Fruit fly (Drosophila melanogaster) whole organism, prepupa: Measurements from ENCODE around the gene CG14537.

Source experiments
- Blimp-1 ChIP-seq: fragments of 200-800 bp; sonication (Bioruptor generic); optimal IDR thresholded peaks from 3 replicates; lab custom pipeline; 2017; ENCODE audit warnings: missing biosample characterization, missing genetic modification characterization, mild to moderate bottlenecking, moderate library complexity, missing genetic modification reagents
- CG10631 ChIP-seq: fragments of 200-800 bp; sonication (Bioruptor generic); optimal IDR thresholded peaks from 2 replicates; lab custom pipeline; 2016; ENCODE audit warnings: missing biosample characterization, missing genetic modification characterization
- CG10669 ChIP-seq: fragments of 200-800 bp; sonication (Bioruptor generic); optimal IDR thresholded peaks from 3 replicates; lab custom pipeline; 2018; ENCODE audit warnings: missing biosample characterization, mild to moderate bottlenecking, missing genetic modification characterization, moderate library complexity
- CG11294 ChIP-seq: fragments of 200-800 bp; sonication (Bioruptor generic); IDR thresholded peaks from 2 replicates; pipeline ENCODE4 v1.3.6; 2022; ENCODE audit warnings: missing biosample characterization, missing genetic modification characterization
- CG11902 ChIP-seq: fragments of 200-800 bp; sonication (Bioruptor generic); optimal IDR thresholded peaks from 3 replicates; lab custom pipeline; 2016; ENCODE audit warnings: missing biosample characterization, missing genetic modification characterization
- CG15336 ChIP-seq: fragments of 200-800 bp; sonication (Bioruptor generic); IDR thresholded peaks from 2 replicates; pipeline ENCODE4 v1.3.6; 2022; ENCODE audit warnings: missing biosample characterization, missing genetic modification characterization
- CG1621 ChIP-seq: fragments of 200-800 bp; sonication (Bioruptor generic); optimal IDR thresholded peaks from 3 replicates; lab custom pipeline; 2018; ENCODE audit warnings: missing biosample characterization, mild to moderate bottlenecking, missing genetic modification characterization
- CG3032 ChIP-seq: fragments of 200-800 bp; optimal IDR thresholded peaks from 2 replicates; lab custom pipeline; 2019; ENCODE audit warnings: missing biosample characterization, mild to moderate bottlenecking, missing genetic modification characterization, moderate library complexity
- CG32006 ChIP-seq: fragments of 200-800 bp; sonication (Bioruptor generic); optimal IDR thresholded peaks from 3 replicates; lab custom pipeline; 2017; ENCODE audit warnings: missing biosample characterization, mild to moderate bottlenecking, missing genetic modification characterization
- CG34406 ChIP-seq: fragments of 200-800 bp; sonication (Bioruptor generic); optimal IDR thresholded peaks from 3 replicates; lab custom pipeline; 2016; ENCODE audit warnings: missing biosample characterization, missing genetic modification characterization
- CG3919 ChIP-seq: fragments of 200-800 bp; sonication (Bioruptor generic); optimal IDR thresholded peaks from 3 replicates; lab custom pipeline; 2016; ENCODE audit warnings: missing biosample characterization, missing genetic modification characterization
- CG4318 ChIP-seq: fragments of 200-800 bp; sonication (Bioruptor generic); optimal IDR thresholded peaks from 3 replicates; lab custom pipeline; 2017; ENCODE audit warnings: missing biosample characterization, mild to moderate bottlenecking, missing genetic modification characterization
- CG6163 ChIP-seq: fragments of 200-800 bp; sonication (Bioruptor generic); IDR thresholded peaks from 3 replicates; pipeline ENCODE4 v1.3.6; 2022; ENCODE audit warnings: missing biosample characterization, missing genetic modification characterization
- CG6276 ChIP-seq: fragments of 200-800 bp; sonication (Bioruptor generic); optimal IDR thresholded peaks from 2 replicates; lab custom pipeline; 2017; ENCODE audit warnings: missing biosample characterization, mild to moderate bottlenecking, missing genetic modification characterization
- CG6808 ChIP-seq: fragments of 200-800 bp; sonication (Bioruptor generic); optimal IDR thresholded peaks from 3 replicates; lab custom pipeline; 2017; ENCODE audit warnings: missing biosample characterization, missing genetic modification characterization, mild to moderate bottlenecking, moderate library complexity, missing genetic modification reagents
- CG6854 ChIP-seq: fragments of 200-800 bp; sonication (Bioruptor generic); optimal IDR thresholded peaks from 2 replicates; lab custom pipeline; 2017; ENCODE audit warnings: missing biosample characterization, mild to moderate bottlenecking, missing genetic modification characterization
- CG7368 ChIP-seq: fragments of 200-800 bp; sonication (Bioruptor generic); optimal IDR thresholded peaks from 3 replicates; lab custom pipeline; 2016; ENCODE audit warnings: missing biosample characterization, missing genetic modification characterization
- CG8119 ChIP-seq: fragments of 200-800 bp; sonication (Bioruptor generic); IDR thresholded peaks from 3 replicates; pipeline ENCODE4 v1.3.6; 2022; ENCODE audit warnings: missing biosample characterization, missing genetic modification characterization
- CG8319 ChIP-seq: fragments of 200-800 bp; sonication (Bioruptor generic); optimal IDR thresholded peaks from 3 replicates; lab custom pipeline; 2016; ENCODE audit warnings: missing biosample characterization, missing genetic modification characterization
- CG8632 ChIP-seq: fragments of 200-800 bp; sonication (Bioruptor generic); optimal IDR thresholded peaks from 3 replicates; lab custom pipeline; 2016; ENCODE audit warnings: missing biosample characterization, missing genetic modification characterization
- CG9139 ChIP-seq: fragments of 200-800 bp; sonication (Bioruptor generic); optimal IDR thresholded peaks from 3 replicates; lab custom pipeline; 2017; ENCODE audit warnings: missing biosample characterization, mild to moderate bottlenecking, missing genetic modification characterization
- Eip75B ChIP-seq: fragments of 200-800 bp; sonication (Bioruptor generic); optimal IDR thresholded peaks from 3 replicates; lab custom pipeline; 2016; ENCODE audit warnings: missing biosample characterization, missing genetic modification characterization
- Eip78C ChIP-seq: fragments of 200-800 bp; sonication (Bioruptor generic); peaks from one replicate; lab custom pipeline; 2016; ENCODE audit warnings: missing biosample characterization, missing genetic modification characterization
- Ets21C ChIP-seq: fragments of 200-800 bp; sonication (Bioruptor generic); optimal IDR thresholded peaks from 3 replicates; lab custom pipeline; 2016; ENCODE audit warnings: missing biosample characterization, missing genetic modification characterization
- Ets96B ChIP-seq: fragments of 200-800 bp; optimal IDR thresholded peaks from 2 replicates; lab custom pipeline; 2019; ENCODE audit warnings: missing biosample characterization, mild to moderate bottlenecking, missing genetic modification characterization, moderate library complexity
- Hr38 ChIP-seq: sonication (Bioruptor generic); optimal IDR thresholded peaks from 2 replicates; lab custom pipeline; 2016; ENCODE audit warnings: missing biosample characterization, missing genetic modification characterization
- Hr39 ChIP-seq: fragments of 200-800 bp; sonication (Bioruptor generic); optimal IDR thresholded peaks from 2 replicates; lab custom pipeline; 2016; ENCODE audit warnings: missing biosample characterization, missing genetic modification characterization
- Hr4 ChIP-seq: fragments of 200-800 bp; sonication (Bioruptor generic); optimal IDR thresholded peaks from 3 replicates; lab custom pipeline; 2016; ENCODE audit warnings: missing biosample characterization, missing genetic modification characterization
- Met ChIP-seq: fragments of 200-800 bp; sonication (Bioruptor generic); optimal IDR thresholded peaks from 3 replicates; lab custom pipeline; 2016; ENCODE audit warnings: missing biosample characterization, missing genetic modification characterization
- OdsH ChIP-seq: fragments of 200-800 bp; sonication (Bioruptor generic); optimal IDR thresholded peaks from 3 replicates; lab custom pipeline; 2016; ENCODE audit warnings: missing biosample characterization, missing genetic modification characterization
- Sox102F ChIP-seq: fragments of 200-800 bp; sonication (Bioruptor generic); optimal IDR thresholded peaks from 2 replicates; lab custom pipeline; 2016; ENCODE audit warnings: missing biosample characterization, mild to moderate bottlenecking, missing genetic modification characterization
- Sox14 ChIP-seq: fragments of 200-800 bp; sonication (Bioruptor generic); optimal IDR thresholded peaks from 3 replicates; lab custom pipeline; 2016; ENCODE audit warnings: missing biosample characterization, missing genetic modification characterization
- achi ChIP-seq: fragments of 200-800 bp; sonication (Bioruptor generic); optimal IDR thresholded peaks from 3 replicates; lab custom pipeline; 2016; ENCODE audit warnings: missing biosample characterization, missing genetic modification characterization
- acj6 ChIP-seq: fragments of 200-800 bp; sonication (Bioruptor generic); optimal IDR thresholded peaks from 3 replicates; lab custom pipeline; 2016; ENCODE audit warnings: missing biosample characterization, missing genetic modification characterization
- dsx ChIP-seq: fragments of 200-800 bp; optimal IDR thresholded peaks from 3 replicates; lab custom pipeline; 2019; ENCODE audit warnings: missing biosample characterization, mild to moderate bottlenecking, missing genetic modification characterization, moderate library complexity; ENCODE audit not compliant: poor library complexity, severe bottlenecking
- eg ChIP-seq: fragments of 200-800 bp; sonication (Bioruptor generic); IDR thresholded peaks from 3 replicates; pipeline ENCODE4 v1.3.6; 2022; ENCODE audit warnings: missing biosample characterization, missing genetic modification characterization
- esn ChIP-seq: fragments of 200-800 bp; sonication (Bioruptor generic); optimal IDR thresholded peaks from 2 replicates; lab custom pipeline; 2016; ENCODE audit warnings: missing biosample characterization, mild to moderate bottlenecking, missing genetic modification characterization, moderate library complexity
- fd59A ChIP-seq: fragments of 200-800 bp; sonication (Bioruptor generic); optimal IDR thresholded peaks from 2 replicates; lab custom pipeline; 2017; ENCODE audit warnings: missing biosample characterization, mild to moderate bottlenecking, missing genetic modification characterization, missing genetic modification reagents
- fkh ChIP-seq: fragments of 200-800 bp; sonication (Bioruptor generic); optimal IDR thresholded peaks from 3 replicates; lab custom pipeline; 2017; ENCODE audit warnings: missing biosample characterization, mild to moderate bottlenecking, missing genetic modification characterization, moderate library complexity
- net ChIP-seq: fragments of 200-800 bp; sonication (Bioruptor generic); optimal IDR thresholded peaks from 3 replicates; lab custom pipeline; 2016; ENCODE audit warnings: missing biosample characterization, missing genetic modification characterization
- pdm3 ChIP-seq: fragments of 200-800 bp; sonication (Bioruptor generic); optimal IDR thresholded peaks from 3 replicates; lab custom pipeline; 2016; ENCODE audit warnings: missing biosample characterization, missing genetic modification characterization
- salr ChIP-seq, 2 experiments: fragments of 200-800 bp; sonication (Bioruptor generic); optimal IDR thresholded peaks; 3 replicates each; lab custom pipeline; 2016 to 2018; ENCODE audit warnings: missing biosample characterization in 2 of 2, missing genetic modification characterization in 2 of 2, mild to moderate bottlenecking in 1 of 2
- spab ChIP-seq: fragments of 200-800 bp; sonication (Bioruptor generic); optimal IDR thresholded peaks from 2 replicates; lab custom pipeline; 2017; ENCODE audit warnings: missing biosample characterization, mild to moderate bottlenecking, missing genetic modification characterization, missing genetic modification reagents
- ss ChIP-seq, 2 experiments: fragments of 200-800 bp; sonication (Bioruptor generic); optimal IDR thresholded peaks; 2 replicates in 1 of 2; 3 replicates in 1 of 2; lab custom pipeline; 2017 to 2018; ENCODE audit warnings: mild to moderate bottlenecking in 2 of 2, missing biosample characterization in 2 of 2, missing genetic modification characterization in 2 of 2, moderate library complexity in 1 of 2
- svp ChIP-seq: fragments of 200-800 bp; sonication (Bioruptor generic); peaks from one replicate; lab custom pipeline; 2016; ENCODE audit warnings: missing biosample characterization, missing genetic modification characterization
- topi ChIP-seq: fragments of 200-800 bp; sonication (Bioruptor generic); optimal IDR thresholded peaks from 3 replicates; lab custom pipeline; 2016; ENCODE audit warnings: missing biosample characterization, missing genetic modification characterization
- vri ChIP-seq: fragments of 200-800 bp; sonication (Bioruptor generic); optimal IDR thresholded peaks from 3 replicates; lab custom pipeline; 2016; ENCODE audit warnings: missing biosample characterization, mild to moderate bottlenecking, missing genetic modification characterization

Gene CG14537

DNA sequence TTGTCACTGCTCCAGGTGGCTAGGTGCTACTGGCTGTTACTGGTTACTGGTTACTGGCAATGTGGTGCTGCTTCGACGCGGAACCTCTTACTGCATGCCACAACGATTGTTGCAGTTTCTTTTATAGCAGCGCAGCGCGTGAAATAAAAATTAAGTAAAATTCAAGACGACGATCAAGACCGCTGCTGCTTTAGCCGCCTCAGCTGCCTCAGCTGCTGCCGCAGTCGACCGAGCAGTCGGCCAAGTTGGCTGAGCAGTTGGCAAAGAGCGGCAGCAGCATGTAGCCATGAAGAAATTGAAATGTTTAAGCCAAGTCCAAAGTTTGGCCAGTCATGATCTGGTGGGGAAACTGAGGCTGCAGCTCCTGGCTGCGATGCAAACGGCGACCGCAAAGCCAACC, 20.5 kb downstream of the CG14537 start, which contains the start of gene TwdlE:
TSS of gene TwdlE (minus strand) at position 101 of the 400 bp plus-strand sequence.
- TF ChIP-seq acj6 (GFP tag; lab: Kevin White, UChicago) = no peak
- no peak for TF ChIP-seq CG6854 (GFP tag; lab: Kevin White, UChicago)
- peak; percentile 66 for TF ChIP-seq Eip78C (GFP tag; lab: Kevin White, UChicago)

- TF ChIP-seq Hr38 (GFP tag; lab: Kevin White, UChicago) = no peak
- TF ChIP-seq Blimp-1 (GFP tag; lab: Kevin White, UChicago) = peak; percentile 88
Observed at dm6 chr2L:7861733-7862132, 21.5 kb downstream of the CG14537 start.

DNA sequence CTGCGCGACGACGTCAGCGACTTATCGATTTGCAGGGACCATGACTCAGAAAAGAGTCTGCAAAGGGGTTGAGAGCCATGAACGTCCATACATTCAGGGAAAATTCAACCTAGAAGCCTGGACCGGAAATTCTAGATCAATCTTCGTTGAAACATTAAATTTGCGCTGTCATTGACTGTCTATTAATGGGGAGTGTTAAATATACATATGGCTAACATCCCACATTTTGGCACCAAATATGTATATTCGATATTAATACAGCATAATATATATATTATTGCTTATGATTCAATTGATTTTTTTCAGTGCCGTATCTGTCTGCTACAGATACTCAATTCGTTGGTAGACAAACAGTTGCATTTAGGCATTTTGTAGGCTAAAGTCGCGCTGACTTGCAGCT, 28.4 kb downstream of the CG14537 start:
- TF ChIP-seq Sox102F (GFP tag; lab: Kevin White, UChicago) (no peak), CG4318 (GFP tag; lab: Kevin White, UChicago) (no peak), CG6276 (GFP tag; lab: Kevin White, UChicago) (peak; percentile 2), CG11294 (GFP tag; lab: Robert Waterston, UW) (no peak; the same call in 1 of the 2 replicates), net (no peak), CG1621 (tag; lab: Kevin White, UChicago) (peak; percentile 13), CG11902 (no peak), vri (GFP tag; lab: Kevin White, UChicago) (no peak), Met (GFP tag; lab: Kevin White, UChicago) (no peak), CG9139 (GFP tag; lab: Kevin White, UChicago) (no peak), achi (GFP tag; lab: Kevin White, UChicago) (peak; percentile 5), CG15336 (GFP tag; lab: Robert Waterston, UW) (0 out of 2 replicates have a peak, but pooled peaks have one; percentile 13), Hr4 (peak; percentile 18), Ets21C (GFP tag; lab: Kevin White, UChicago) (no peak), CG10669 (peak; percentile 44), CG6163 (no peak), esn (GFP tag; lab: Kevin White, UChicago) (no peak), spab (peak; percentile 33), CG32006 (GFP tag; lab: Kevin White, UChicago) (peak; percentile 36), CG7368 (GFP tag; lab: Kevin White, UChicago) (no peak), Blimp-1 (GFP tag; lab: Kevin White, UChicago) (no peak), Eip78C (GFP tag; lab: Kevin White, UChicago) (peak; percentile 78), topi (GFP tag; lab: Kevin White, UChicago) (no peak), Sox14 (GFP tag; lab: Kevin White, UChicago) (no peak), Hr39 (no peak), salr (GFP tag; optimal IDR thresholded peaks at IDR 0.05; lab: Kevin White, UChicago) (peak in 1 of 2 experiments; percentile 20), OdsH (peak; percentile 36), CG8319 (GFP tag; lab: Kevin White, UChicago) (peak; percentile 1), dsx (GFP tag; lab: Kevin White, UChicago) (peak; percentile 43), ss (GFP tag; optimal IDR thresholded peaks at IDR 0.05; lab: Kevin White, UChicago) (peak in 1 of 2 experiments; percentile 30), svp (GFP tag; lab: Kevin White, UChicago) (no peak), CG6808 (GFP tag; lab: Kevin White, UChicago) (peak; percentile 10), fkh (GFP tag; lab: Kevin White, UChicago) (no peak), CG3919 (peak; percentile 33), acj6 (GFP tag; lab: Kevin White, UChicago) (peak; percentile 6), Ets96B (tag; lab: Kevin White, UChicago) (peak; percentile 40), CG10631 (no peak), CG3032 (tag; lab: Kevin White, UChicago) (peak; percentile 35), CG8632 (no peak), pdm3 (GFP tag; lab: Kevin White, UChicago) (peak; percentile 12), eg (GFP tag; lab: Robert Waterston, UW) (0 out of 3 replicates have a peak, but pooled peaks have one; percentile 25), CG34406 (GFP tag; lab: Kevin White, UChicago) (no peak), Eip75B (GFP tag; lab: Kevin White, UChicago) (peak; percentile 18), fd59A (GFP tag; lab: Kevin White, UChicago) (no peak), CG8119 (GFP tag; lab: Robert Waterston, UW) (peak; percentile 37; the same call in 1 of the 3 replicates)
- TF ChIP-seq, all 60 proteins: peak for 23
